Worm (Caenorhabditis elegans) whole organism, L2 larva: Measurements from ENCODE around the gene C07H6.2.
A peak's percentile ranks its signal among the peaks of the same experiment; 100 is the strongest.

Experiments
- C34F6.9 ChIP-seq: fragments of 150-350 bp; optimal IDR thresholded peaks from 2 replicates; lab custom pipeline; 2014; ENCODE audit warnings: missing biosample characterization, missing genetic modification characterization
- F13H6.1 ChIP-seq: sonication (generic microtip); optimal IDR thresholded peaks from 2 replicates; lab custom pipeline; 2016; ENCODE audit warnings: missing genetic modification characterization, missing compliant biosample characterization
- R02D3.7 ChIP-seq: fragments of 150-350 bp; optimal IDR thresholded peaks from 2 replicates; lab custom pipeline; 2014; ENCODE audit warnings: missing biosample characterization, missing genetic modification characterization
- Y55F3AM.14 ChIP-seq: fragments of 200-800 bp; sonication (Bioruptor generic); optimal IDR thresholded peaks from 2 replicates; lab custom pipeline; 2018; ENCODE audit warnings: mild to moderate bottlenecking, missing genetic modification characterization, missing compliant biosample characterization
- alr-1 ChIP-seq: fragments of 150-350 bp; optimal IDR thresholded peaks from 2 replicates; lab custom pipeline; 2014; ENCODE audit warnings: missing biosample characterization, missing genetic modification characterization
- aly-2 ChIP-seq: fragments of 150-350 bp; optimal IDR thresholded peaks from 2 replicates; lab custom pipeline; 2014; ENCODE audit warnings: missing biosample characterization, missing genetic modification characterization
- ama-1 ChIP-seq: fragments of 150-350 bp; optimal IDR thresholded peaks from 2 replicates; lab custom pipeline; 2018; ENCODE audit warnings: inconsistent platforms
- blmp-1 ChIP-seq: sonication (generic microtip); optimal IDR thresholded peaks from 2 replicates; lab custom pipeline; 2017; ENCODE audit warnings: missing genetic modification characterization, mild to moderate bottlenecking, missing compliant biosample characterization, antibody characterized with exemption, moderate library complexity; ENCODE audit not compliant: insufficient read depth
- ceh-82 ChIP-seq: fragments of 150-350 bp; optimal IDR thresholded peaks from 2 replicates; lab custom pipeline; 2014; ENCODE audit warnings: missing biosample characterization, missing genetic modification characterization
- crh-2 ChIP-seq: sonication (generic microtip); optimal IDR thresholded peaks from 2 replicates; lab custom pipeline; 2017; ENCODE audit warnings: missing biosample characterization, missing genetic modification characterization
- egl-27 ChIP-seq: sonication (generic microtip); optimal IDR thresholded peaks from 3 replicates; lab custom pipeline; 2017; ENCODE audit warnings: missing biosample characterization, missing genetic modification reagents, missing genetic modification characterization
- elt-1 ChIP-seq: fragments of 150-350 bp; optimal IDR thresholded peaks from 2 replicates; lab custom pipeline; 2014; ENCODE audit warnings: missing biosample characterization, missing genetic modification characterization
- fos-1 ChIP-seq: fragments of 150-350 bp; optimal IDR thresholded peaks from 2 replicates; lab custom pipeline; 2014; ENCODE audit warnings: missing biosample characterization, missing genetic modification characterization
- gmeb-1 ChIP-seq: fragments of 150-350 bp; optimal IDR thresholded peaks from 2 replicates; lab custom pipeline; 2014; ENCODE audit warnings: missing biosample characterization, missing genetic modification characterization
- lin-11 ChIP-seq: fragments of 150-350 bp; sonication (generic microtip); optimal IDR thresholded peaks from 2 replicates; lab custom pipeline; 2014; ENCODE audit warnings: missing biosample characterization, missing genetic modification characterization, inconsistent platforms, mixed read lengths
- lin-13 ChIP-seq: fragments of 150-350 bp; optimal IDR thresholded peaks from 2 replicates; lab custom pipeline; 2014; ENCODE audit warnings: missing biosample characterization, missing genetic modification reagents, missing genetic modification characterization
- lin-39 ChIP-seq: fragments of 150-350 bp; optimal IDR thresholded peaks from 2 replicates; lab custom pipeline; 2014; ENCODE audit warnings: missing biosample characterization, missing genetic modification reagents, missing genetic modification characterization
- lsy-2 ChIP-seq, 2 experiments: fragments of 150-350 bp in 1 of 2; sonication (generic microtip) in 1 of 2; optimal IDR thresholded peaks; 2 replicates each; lab custom pipeline; 2014 to 2017; ENCODE audit warnings: missing biosample characterization in 2 of 2, missing genetic modification characterization in 2 of 2
- mab-5 ChIP-seq: fragments of 150-350 bp; optimal IDR thresholded peaks from 2 replicates; lab custom pipeline; 2014; ENCODE audit warnings: missing biosample characterization, missing genetic modification characterization
- mbf-1 ChIP-seq: sonication (generic microtip); optimal IDR thresholded peaks from 2 replicates; lab custom pipeline; 2017; ENCODE audit warnings: missing biosample characterization, missing genetic modification characterization
- mdl-1 ChIP-seq, 2 experiments: fragments of 150-350 bp in 1 of 2; sonication (generic microtip) in 1 of 2; optimal IDR thresholded peaks; 2 replicates each; lab custom pipeline; 2017; ENCODE audit warnings: missing biosample characterization in 2 of 2, missing genetic modification characterization in 2 of 2
- nhr-10 ChIP-seq: sonication (generic microtip); optimal IDR thresholded peaks from 2 replicates; lab custom pipeline; 2017; ENCODE audit warnings: missing biosample characterization, missing genetic modification characterization
- nhr-11 ChIP-seq: fragments of 150-350 bp; optimal IDR thresholded peaks from 2 replicates; lab custom pipeline; 2014; ENCODE audit warnings: missing biosample characterization, missing genetic modification characterization
- nhr-12 ChIP-seq: fragments of 150-350 bp; optimal IDR thresholded peaks from 2 replicates; lab custom pipeline; 2014; ENCODE audit warnings: missing biosample characterization, missing genetic modification characterization
- nhr-129 ChIP-seq: fragments of 150-350 bp; optimal IDR thresholded peaks from 2 replicates; lab custom pipeline; 2014; ENCODE audit warnings: missing biosample characterization, missing genetic modification characterization
- nhr-21 ChIP-seq: fragments of 150-350 bp; optimal IDR thresholded peaks from 2 replicates; lab custom pipeline; 2014; ENCODE audit warnings: missing biosample characterization, missing genetic modification characterization
- nhr-23 ChIP-seq: fragments of 150-350 bp; optimal IDR thresholded peaks from 2 replicates; lab custom pipeline; 2014; ENCODE audit warnings: missing biosample characterization, missing genetic modification reagents, missing genetic modification characterization
- nhr-237 ChIP-seq: fragments of 150-350 bp; optimal IDR thresholded peaks from 2 replicates; lab custom pipeline; 2014; ENCODE audit warnings: missing biosample characterization, missing genetic modification characterization
- nhr-25 ChIP-seq: fragments of 150-350 bp; sonication (generic microtip); optimal IDR thresholded peaks from 3 replicates; lab custom pipeline; 2014; ENCODE audit warnings: missing biosample characterization, missing genetic modification characterization
- nhr-6 ChIP-seq: fragments of 150-350 bp; optimal IDR thresholded peaks from 2 replicates; lab custom pipeline; 2014; ENCODE audit warnings: missing biosample characterization, missing genetic modification characterization
- nhr-77 ChIP-seq: fragments of 150-350 bp; optimal IDR thresholded peaks from 2 replicates; lab custom pipeline; 2014; ENCODE audit warnings: missing biosample characterization, missing genetic modification characterization
- skn-1 ChIP-seq: sonication (generic microtip); optimal IDR thresholded peaks from 2 replicates; lab custom pipeline; 2017; ENCODE audit warnings: missing biosample characterization, missing genetic modification characterization
- sma-9 ChIP-seq, 2 experiments: fragments of 150-350 bp in 1 of 2; sonication (generic microtip) in 1 of 2; optimal IDR thresholded peaks; 2 replicates each; lab custom pipeline; 2014 to 2016; ENCODE audit warnings: missing genetic modification characterization in 2 of 2, mild to moderate bottlenecking in 1 of 2, missing biosample characterization in 1 of 2, missing compliant biosample characterization in 1 of 2, missing genetic modification reagents in 1 of 2, moderate library complexity in 1 of 2
- snpc-4 ChIP-seq: fragments of 150-350 bp; optimal IDR thresholded peaks from 2 replicates; lab custom pipeline; 2014; ENCODE audit warnings: missing biosample characterization, missing genetic modification characterization
- unc-39 ChIP-seq: fragments of 150-350 bp; optimal IDR thresholded peaks from 2 replicates; lab custom pipeline; 2014; ENCODE audit warnings: missing biosample characterization, missing genetic modification characterization
- unc-55 ChIP-seq: fragments of 150-350 bp; sonication (generic microtip); optimal IDR thresholded peaks from 3 replicates; lab custom pipeline; 2014; ENCODE audit warnings: missing biosample characterization, missing genetic modification reagents, missing genetic modification characterization
- unc-62 ChIP-seq: fragments of 150-350 bp; optimal IDR thresholded peaks from 2 replicates; lab custom pipeline; 2014; ENCODE audit warnings: missing biosample characterization, missing genetic modification reagents, missing genetic modification characterization
- zag-1 ChIP-seq: fragments of 150-350 bp; optimal IDR thresholded peaks from 2 replicates; lab custom pipeline; 2014; ENCODE audit warnings: missing biosample characterization, missing genetic modification characterization
- ztf-1 ChIP-seq: fragments of 200-800 bp; sonication (Bioruptor generic); conservative IDR thresholded peaks from 2 replicates; pipeline ENCODE4 v1.3.6; 2022; ENCODE audit warnings: missing genetic modification characterization, missing compliant biosample characterization
- ztf-11 ChIP-seq: sonication (generic microtip); optimal IDR thresholded peaks from 2 replicates; lab custom pipeline; 2017; ENCODE audit warnings: missing biosample characterization, missing genetic modification characterization

The C07H6.2 gene

ce11 chrIII:7555360-7555759 lies 34.6 kb downstream of the C07H6.2 start, which contains the start of gene ceh-13:
TSS of gene ceh-13 (plus strand) at chrIII:7555660.
- TF ChIP-seq ama-1 (lab: Kevin White, UChicago) (no peak), unc-39 (tag; lab: Kevin White, UChicago) (no peak), blmp-1 (tag; lab: Kevin White, UChicago) (no peak), lin-13 (no peak), snpc-4 (tag; lab: Kevin White, UChicago) (no peak), Y55F3AM.14 (GFP tag; lab: Kevin White, UChicago) (no peak), nhr-12 (tag; lab: Kevin White, UChicago) (no peak), nhr-10 (no peak), elt-1 (no peak), nhr-25 (tag; lab: Kevin White, UChicago) (no peak), nhr-11 (tag; lab: Kevin White, UChicago) (no peak), crh-2 (tag; lab: Kevin White, UChicago) (no peak)

- TF ChIP-seq nhr-12 (tag; lab: Kevin White, UChicago) (no peak), lsy-2 (tag; optimal IDR thresholded peaks at IDR 0.05; lab: Kevin White, UChicago) (peak in 1 of 2 experiments; percentile 71), sma-9 (GFP tag; optimal IDR thresholded peaks at IDR 0.05; lab: Kevin White, UChicago) (peak; percentile 11), sma-9 (tag; optimal IDR thresholded peaks at IDR 0.05; lab: Kevin White, UChicago) (no peak)
Measured at ce11 chrIII:7557930-7558470, 37.2 kb downstream of the C07H6.2 start.

DNA sequence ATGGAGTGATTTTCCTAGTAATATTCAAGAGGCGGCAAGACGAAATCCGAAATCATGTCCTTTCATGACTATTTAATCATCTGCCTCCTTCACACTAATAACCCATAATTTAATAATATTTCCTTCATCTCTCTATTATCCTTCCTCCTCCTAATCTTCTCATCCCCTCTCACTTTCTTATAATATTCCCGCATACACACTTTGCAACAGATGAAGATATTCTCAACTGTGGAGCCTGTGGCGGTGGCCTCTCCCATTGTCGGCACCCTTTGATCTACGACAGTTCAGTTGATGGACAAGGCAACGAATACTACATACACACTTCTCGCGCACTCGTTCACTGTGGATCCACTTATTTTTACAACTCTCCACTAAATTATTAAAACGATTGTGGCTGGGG lies 37.8 kb downstream of the C07H6.2 start:
- TF ChIP-seq mab-5 (tag; lab: Kevin White, UChicago) (no peak), nhr-77 (no peak), unc-55 (GFP tag; lab: Kevin White, UChicago) (no peak), nhr-6 (tag; lab: Kevin White, UChicago) (no peak), fos-1 (tag; lab: Kevin White, UChicago) (no peak), nhr-23 (tag; lab: Kevin White, UChicago) (no peak), nhr-10 (no peak), unc-39 (tag; lab: Kevin White, UChicago) (no peak), nhr-129 (tag; lab: Kevin White, UChicago) (no peak), R02D3.7 (tag; lab: Kevin White, UChicago) (no peak), aly-2 (no peak), ceh-82 (tag; lab: Kevin White, UChicago) (no peak), unc-62 (GFP tag; lab: Kevin White, UChicago) (no peak), mbf-1 (tag; lab: Kevin White, UChicago) (no peak), nhr-11 (tag; lab: Kevin White, UChicago) (no peak)

ce11 chrIII:7559869-7560268 lies 39.1 kb downstream of the C07H6.2 start:
- TF ChIP-seq unc-62 (GFP tag; lab: Kevin White, UChicago) (peak; percentile 78), F13H6.1 (tag; lab: Kevin White, UChicago) (peak; percentile 68), unc-55 (GFP tag; lab: Kevin White, UChicago) (peak; percentile 22), unc-39 (tag; lab: Kevin White, UChicago) (no peak), nhr-6 (tag; lab: Kevin White, UChicago) (no peak), R02D3.7 (tag; lab: Kevin White, UChicago) (no peak), zag-1 (tag; lab: Kevin White, UChicago) (peak; percentile 18), ztf-1 (GFP tag; lab: Robert Waterston, UW) (no peak), alr-1 (tag; lab: Kevin White, UChicago) (no peak), nhr-77 (no peak), elt-1 (no peak), nhr-12 (tag; lab: Kevin White, UChicago) (no peak), nhr-21 (tag; lab: Kevin White, UChicago) (no peak), C34F6.9 (tag; lab: Kevin White, UChicago) (peak; percentile 19), skn-1 (no peak), mab-5 (tag; lab: Kevin White, UChicago) (peak; percentile 18), lin-13 (no peak), lsy-2 (tag; optimal IDR thresholded peaks at IDR 0.05; lab: Kevin White, UChicago) (peak in 1 of 2 experiments; percentile 42), egl-27 (tag; lab: Kevin White, UChicago) (peak; percentile 32), snpc-4 (tag; lab: Kevin White, UChicago) (no peak), lin-11 (tag; lab: Kevin White, UChicago) (no peak), nhr-237 (tag; lab: Kevin White, UChicago) (no peak), sma-9 (GFP tag; optimal IDR thresholded peaks at IDR 0.05; lab: Kevin White, UChicago) (peak; percentile 45), sma-9 (tag; optimal IDR thresholded peaks at IDR 0.05; lab: Kevin White, UChicago) (no peak), ztf-11 (no peak), nhr-129 (tag; lab: Kevin White, UChicago) (peak; percentile 64), lin-39 (tag; lab: Kevin White, UChicago) (peak; percentile 52), mdl-1 (tag; optimal IDR thresholded peaks at IDR 0.05; lab: Kevin White, UChicago) (no peak), gmeb-1 (tag; lab: Kevin White, UChicago) (no peak)
